Worm (Caenorhabditis elegans) whole organism, early embryonic: Measurements from ENCODE around the gene lin-13.

ENCODE experiments used
- B0310.2 ChIP-seq: sonication (generic microtip); optimal IDR thresholded peaks from 2 replicates; lab custom pipeline; 2016; ENCODE audit warnings: mild to moderate bottlenecking, missing genetic modification characterization, missing compliant biosample characterization
- F13C5.2 ChIP-seq: sonication (generic microtip); optimal IDR thresholded peaks from 2 replicates; lab custom pipeline; 2017; ENCODE audit warnings: mild to moderate bottlenecking, missing genetic modification characterization, inconsistent platforms, missing compliant biosample characterization
- aly-1 ChIP-seq: sonication (generic microtip); optimal IDR thresholded peaks from 2 replicates; lab custom pipeline; 2016; ENCODE audit warnings: missing genetic modification characterization, missing compliant biosample characterization
- flt-1 ChIP-seq: fragments of 200-800 bp; sonication (Bioruptor generic); IDR thresholded peaks from 2 replicates; pipeline ENCODE4 v1.3.6; 2022; ENCODE audit warnings: missing genetic modification characterization, missing compliant biosample characterization
- hmbx-1 ChIP-seq: sonication (generic microtip); optimal IDR thresholded peaks from 2 replicates; lab custom pipeline; 2016; ENCODE audit warnings: mild to moderate bottlenecking, missing genetic modification characterization, missing compliant biosample characterization
- hmg-4 ChIP-seq: fragments of 200-800 bp; sonication (Bioruptor generic); optimal IDR thresholded peaks from 2 replicates; lab custom pipeline; 2018; ENCODE audit warnings: mild to moderate bottlenecking, missing genetic modification characterization, missing compliant biosample characterization
- pes-1 ChIP-seq: fragments of 200-800 bp; sonication (Bioruptor generic); IDR thresholded peaks from 2 replicates; pipeline ENCODE4 v1.3.6; 2022; ENCODE audit warnings: missing genetic modification reagents, missing genetic modification characterization, missing compliant biosample characterization
- scrt-1 ChIP-seq: fragments of 200-800 bp; sonication (Bioruptor generic); IDR thresholded peaks from 2 replicates; pipeline ENCODE4 v1.3.6; 2022; ENCODE audit warnings: missing genetic modification characterization, missing compliant biosample characterization

The lin-13 gene

ce11 chrIII:7655498-7655897 is 53.8 kb downstream of the lin-13 start:
- TF ChIP-seq scrt-1: no peak
- TF ChIP-seq hmbx-1 (tag; lab: Kevin White, UChicago): no peak
- no peak for TF ChIP-seq B0310.2 (tag; lab: Kevin White, UChicago)
- TF ChIP-seq flt-1: no peak
- TF ChIP-seq aly-1 (tag; lab: Kevin White, UChicago): no peak
- TF ChIP-seq F13C5.2 (tag; lab: Kevin White, UChicago): no peak
- no peak; the same call in 1 of the 2 replicates for TF ChIP-seq pes-1 (GFP tag; lab: Robert Waterston, UW)
- no peak for TF ChIP-seq hmg-4 (GFP tag; lab: Kevin White, UChicago)
